Fruit fly (Drosophila melanogaster) whole organism, embryonic: ENCODE measurements around the gene Zasp66.
A peak's percentile ranks its signal among the peaks of the same experiment; 100 is the strongest.

Experiments
- Atf-2 ChIP-seq: fragments of 200-800 bp; sonication (Bioruptor generic); optimal IDR thresholded peaks from 2 replicates; lab custom pipeline; 2016; ENCODE audit warnings: missing biosample characterization, missing genetic modification characterization
- CG10274 ChIP-seq: fragments of 200-800 bp; sonication (Bioruptor generic); optimal IDR thresholded peaks from 3 replicates; lab custom pipeline; 2017; ENCODE audit warnings: missing biosample characterization, mild to moderate bottlenecking, missing genetic modification characterization
- CG10366 ChIP-seq: fragments of 200-800 bp; sonication (Bioruptor generic); IDR thresholded peaks from 2 replicates; pipeline ENCODE4 v1.3.6; 2022; ENCODE audit warnings: missing biosample characterization, missing genetic modification characterization
- CG10565 ChIP-seq: fragments of 200-800 bp; sonication (Bioruptor generic); optimal IDR thresholded peaks from 3 replicates; lab custom pipeline; 2016; ENCODE audit warnings: missing biosample characterization, mild to moderate bottlenecking, missing genetic modification characterization
- CG12744 ChIP-seq: fragments of 200-800 bp; sonication (Bioruptor generic); optimal IDR thresholded peaks from 2 replicates; lab custom pipeline; 2016; ENCODE audit warnings: missing biosample characterization, missing genetic modification characterization
- CG13894 ChIP-seq: fragments of 200-800 bp; sonication (Bioruptor generic); optimal IDR thresholded peaks from 3 replicates; lab custom pipeline; 2018; ENCODE audit warnings: missing biosample characterization, mild to moderate bottlenecking, missing genetic modification characterization, moderate library complexity
- CG1647 ChIP-seq: fragments of 200-800 bp; sonication (Bioruptor generic); optimal IDR thresholded peaks from 3 replicates; lab custom pipeline; 2016; ENCODE audit warnings: missing biosample characterization, missing genetic modification characterization
- CG2712 ChIP-seq: fragments of 200-800 bp; optimal IDR thresholded peaks from 3 replicates; lab custom pipeline; 2019; ENCODE audit warnings: missing biosample characterization, mild to moderate bottlenecking, missing genetic modification characterization, moderate library complexity
- CG30403 ChIP-seq: fragments of 200-800 bp; sonication (Bioruptor generic); optimal IDR thresholded peaks from 3 replicates; lab custom pipeline; 2016; ENCODE audit warnings: missing biosample characterization, missing genetic modification characterization
- CG30431 ChIP-seq: fragments of 200-800 bp; sonication (Bioruptor generic); optimal IDR thresholded peaks from 2 replicates; lab custom pipeline; 2017; ENCODE audit warnings: missing biosample characterization, missing genetic modification characterization
- CG31365 ChIP-seq: fragments of 200-800 bp; sonication (Bioruptor generic); optimal IDR thresholded peaks from 2 replicates; lab custom pipeline; 2018; ENCODE audit warnings: missing biosample characterization, mild to moderate bottlenecking, missing genetic modification characterization
- CG31441 ChIP-seq: fragments of 200-800 bp; sonication (Bioruptor generic); IDR thresholded peaks from 2 replicates; pipeline ENCODE4 v1.3.6; 2022; ENCODE audit warnings: missing biosample characterization, missing genetic modification characterization
- CG32772 ChIP-seq: fragments of 200-800 bp; sonication (Bioruptor generic); IDR thresholded peaks from 2 replicates; pipeline ENCODE4 v1.3.6; 2022; ENCODE audit warnings: missing biosample characterization, missing genetic modification characterization
- CG34422 ChIP-seq: fragments of 200-800 bp; sonication (Bioruptor generic); IDR thresholded peaks from 3 replicates; pipeline ENCODE4 v1.3.6; 2022; ENCODE audit warnings: missing biosample characterization, missing genetic modification characterization
- CG3847 ChIP-seq: fragments of 200-800 bp; sonication (Bioruptor generic); IDR thresholded peaks from 2 replicates; pipeline ENCODE4 v1.3.6; 2022; ENCODE audit warnings: missing biosample characterization, missing genetic modification characterization
- CG43689 ChIP-seq: fragments of 200-800 bp; sonication (Bioruptor generic); IDR thresholded peaks from 2 replicates; pipeline ENCODE4 v1.3.6; 2022; ENCODE audit warnings: missing biosample characterization, missing genetic modification characterization
- CG4730 ChIP-seq: fragments of 200-800 bp; sonication (Bioruptor generic); IDR thresholded peaks from 2 replicates; pipeline ENCODE4 v1.3.6; 2022; ENCODE audit warnings: missing biosample characterization, missing genetic modification characterization
- CG6175 ChIP-seq: fragments of 200-800 bp; sonication (Bioruptor generic); IDR thresholded peaks from 3 replicates; pipeline ENCODE4 v1.3.6; 2022; ENCODE audit warnings: missing biosample characterization, missing genetic modification characterization
- CG7786 ChIP-seq: fragments of 200-800 bp; sonication (Bioruptor generic); optimal IDR thresholded peaks from 2 replicates; lab custom pipeline; 2016; ENCODE audit warnings: missing biosample characterization, missing genetic modification characterization
- CG8388 ChIP-seq: fragments of 200-800 bp; sonication (Bioruptor generic); optimal IDR thresholded peaks from 2 replicates; lab custom pipeline; 2019; ENCODE audit warnings: missing biosample characterization, mild to moderate bottlenecking, missing genetic modification characterization, moderate library complexity
- CG8478 ChIP-seq: fragments of >200 bp; optimal IDR thresholded peaks from 2 replicates; lab custom pipeline; 2018
- CG9727 ChIP-seq: fragments of 200-800 bp; sonication (Bioruptor generic); optimal IDR thresholded peaks from 3 replicates; lab custom pipeline; 2017; ENCODE audit warnings: missing biosample characterization, mild to moderate bottlenecking, missing genetic modification characterization
- Dp ChIP-seq: fragments of 200-800 bp; sonication (Bioruptor generic); optimal IDR thresholded peaks from 2 replicates; lab custom pipeline; 2018; ENCODE audit warnings: missing biosample characterization, mild to moderate bottlenecking, missing genetic modification characterization, moderate library complexity
- Dref ChIP-seq: fragments of 200-800 bp; sonication (Bioruptor generic); IDR thresholded peaks from 2 replicates; pipeline ENCODE4 v1.3.6; 2022; ENCODE audit warnings: missing biosample characterization, missing genetic modification characterization
- E2f2 ChIP-seq: fragments of 200-800 bp; sonication (Bioruptor generic); IDR thresholded peaks from 2 replicates; pipeline ENCODE4 v1.3.6; 2022; ENCODE audit warnings: missing biosample characterization, missing genetic modification characterization
- ERR ChIP-seq: fragments of 200-800 bp; sonication (Bioruptor generic); optimal IDR thresholded peaks from 2 replicates; lab custom pipeline; 2016; ENCODE audit warnings: missing biosample characterization, missing genetic modification characterization
- HmgZ ChIP-seq: fragments of 200-800 bp; sonication (Bioruptor generic); optimal IDR thresholded peaks from 2 replicates; lab custom pipeline; 2018; ENCODE audit warnings: missing biosample characterization, mild to moderate bottlenecking, missing genetic modification characterization
- Lhr ChIP-seq: fragments of 200-800 bp; sonication (Bioruptor generic); optimal IDR thresholded peaks from 3 replicates; lab custom pipeline; 2017; ENCODE audit warnings: mild to moderate bottlenecking, missing biosample characterization, missing genetic modification reagents, missing genetic modification characterization
- Mad ChIP-seq: fragments of 200-800 bp; sonication (Bioruptor generic); optimal IDR thresholded peaks from 2 replicates; lab custom pipeline; 2016; ENCODE audit warnings: missing biosample characterization, missing genetic modification characterization
- NC2β ChIP-seq: fragments of 200-800 bp; sonication (Bioruptor generic); optimal IDR thresholded peaks from 2 replicates; lab custom pipeline; 2016; ENCODE audit warnings: missing biosample characterization, missing genetic modification characterization
- NFAT ChIP-seq: fragments of 200-800 bp; sonication (Bioruptor generic); IDR thresholded peaks from 2 replicates; pipeline ENCODE4 v1.3.6; 2022; ENCODE audit warnings: missing biosample characterization, missing genetic modification characterization
- NfI ChIP-seq: fragments of 200-800 bp; sonication (Bioruptor generic); optimal IDR thresholded peaks from 3 replicates; lab custom pipeline; 2018; ENCODE audit warnings: missing biosample characterization, mild to moderate bottlenecking, missing genetic modification characterization, moderate library complexity
- Pdp1 ChIP-seq, 2 experiments: fragments of 200-800 bp; sonication (Bioruptor generic); optimal IDR thresholded peaks; 3 replicates each; lab custom pipeline; 2016; ENCODE audit warnings: missing biosample characterization in 2 of 2, missing genetic modification characterization in 2 of 2, mild to moderate bottlenecking in 1 of 2, moderate library complexity in 1 of 2
- Sox100B ChIP-seq: fragments of 200-800 bp; sonication (Bioruptor generic); optimal IDR thresholded peaks from 3 replicates; lab custom pipeline; 2018; ENCODE audit warnings: missing biosample characterization, mild to moderate bottlenecking, missing genetic modification characterization
- Sry-δ ChIP-seq: fragments of 200-800 bp; sonication (Bioruptor generic); optimal IDR thresholded peaks from 2 replicates; lab custom pipeline; 2016; ENCODE audit warnings: missing biosample characterization, missing genetic modification characterization
- ase ChIP-seq: fragments of 200-800 bp; sonication (Bioruptor generic); IDR thresholded peaks from 3 replicates; pipeline ENCODE4 v1.3.6; 2022; ENCODE audit warnings: missing biosample characterization, missing genetic modification characterization
- bcd ChIP-seq: fragments of 200-800 bp; sonication (Bioruptor generic); optimal IDR thresholded peaks from 2 replicates; lab custom pipeline; 2017; ENCODE audit warnings: missing biosample characterization, mild to moderate bottlenecking, missing genetic modification characterization
- chm ChIP-seq: fragments of 200-800 bp; sonication (Bioruptor generic); IDR thresholded peaks from 2 replicates; pipeline ENCODE4 v1.3.6; 2022; ENCODE audit warnings: missing biosample characterization, missing genetic modification characterization
- chn ChIP-seq: fragments of 200-800 bp; sonication (Bioruptor generic); optimal IDR thresholded peaks from 2 replicates; lab custom pipeline; 2016; ENCODE audit warnings: missing biosample characterization, missing genetic modification characterization
- dysf ChIP-seq: fragments of 200-800 bp; sonication (Bioruptor generic); IDR thresholded peaks from 3 replicates; pipeline ENCODE4 v1.3.6; 2022; ENCODE audit warnings: missing biosample characterization, missing genetic modification characterization
- eyg ChIP-seq: fragments of 200-800 bp; sonication (Bioruptor generic); optimal IDR thresholded peaks from 3 replicates; lab custom pipeline; 2016; ENCODE audit warnings: missing biosample characterization, missing genetic modification characterization
- inv ChIP-seq: fragments of 200-800 bp; sonication (Bioruptor generic); IDR thresholded peaks from 2 replicates; pipeline ENCODE4 v1.3.6; 2022; ENCODE audit warnings: missing biosample characterization, missing genetic modification characterization; ENCODE audit not compliant: partially characterized antibody
- lov ChIP-seq, 2 experiments: fragments of 200-800 bp in 1 of 2; fragments of >200 bp in 1 of 2; sonication (Bioruptor generic) in 1 of 2; IDR thresholded peaks in 1 of 2; optimal IDR thresholded peaks in 1 of 2; 2 replicates in 1 of 2; 3 replicates in 1 of 2; pipeline versions ENCODE4 v1.3.6 to Lab custom; 2017 to 2022; ENCODE audit warnings: missing biosample characterization in 1 of 2, missing genetic modification characterization in 1 of 2
- nerfin-1 ChIP-seq: fragments of 200-800 bp; sonication (Bioruptor generic); optimal IDR thresholded peaks from 3 replicates; lab custom pipeline; 2019; ENCODE audit warnings: missing biosample characterization, mild to moderate bottlenecking, missing genetic modification characterization, moderate library complexity
- pita ChIP-seq: fragments of 200-800 bp; sonication (Bioruptor generic); optimal IDR thresholded peaks from 2 replicates; lab custom pipeline; 2017; ENCODE audit warnings: missing biosample characterization, mild to moderate bottlenecking, missing genetic modification characterization
- sc ChIP-seq, 3 experiments: fragments of >200 bp in 2 of 3; fragments of 200-800 bp in 1 of 3; sonication (Bioruptor generic) in 1 of 3; optimal IDR thresholded peaks; 2 replicates in 2 of 3; 3 replicates in 1 of 3; lab custom pipeline; 2017; ENCODE audit warnings: mild to moderate bottlenecking in 1 of 3, missing biosample characterization in 1 of 3, missing genetic modification characterization in 1 of 3, missing genetic modification reagents in 1 of 3
- slou ChIP-seq: fragments of 200-800 bp; sonication (Bioruptor generic); optimal IDR thresholded peaks from 3 replicates; lab custom pipeline; 2016; ENCODE audit warnings: missing biosample characterization, missing genetic modification characterization
- slp2 ChIP-seq: fragments of 200-800 bp; sonication (Bioruptor generic); optimal IDR thresholded peaks from 2 replicates; lab custom pipeline; 2016; ENCODE audit warnings: missing biosample characterization, missing genetic modification characterization
- sqz ChIP-seq: fragments of 200-800 bp; sonication (Bioruptor generic); optimal IDR thresholded peaks from 3 replicates; lab custom pipeline; 2018; ENCODE audit warnings: missing biosample characterization, mild to moderate bottlenecking, missing genetic modification characterization
- twi ChIP-seq: fragments of 200-800 bp; optimal IDR thresholded peaks from 2 replicates; lab custom pipeline; 2019; ENCODE audit warnings: missing biosample characterization, mild to moderate bottlenecking, missing genetic modification characterization, moderate library complexity

Gene Zasp66

dm6 chr3L:8682551-8683375 lies 58.6 kb downstream of the Zasp66 start (continued):
- no peak for TF ChIP-seq dysf
- TF ChIP-seq inv (GFP tag; lab: Robert Waterston, UW) = no peak
- TF ChIP-seq HmgZ (tag; lab: Kevin White, UChicago) = peak; percentile 17
- TF ChIP-seq CG8388 = no peak
- no peak for TF ChIP-seq sqz
- no peak for TF ChIP-seq CG12744 (GFP tag; lab: Kevin White, UChicago)
- TF ChIP-seq CG3847 (GFP tag; lab: Robert Waterston, UW) = no peak
- TF ChIP-seq CG7786 (GFP tag; lab: Kevin White, UChicago) = no peak
- TF ChIP-seq CG30403 (GFP tag; lab: Kevin White, UChicago) = no peak
- TF ChIP-seq CG10366 (GFP tag; lab: Robert Waterston, UW) = no peak
- no peak for TF ChIP-seq Mad
- no peak for TF ChIP-seq CG8478 (lab: Kevin White, UChicago)
- no peak for TF ChIP-seq CG31365 (tag; lab: Kevin White, UChicago)
- TF ChIP-seq Dp (GFP tag; lab: Kevin White, UChicago) = no peak
- TF ChIP-seq CG31441 (GFP tag; lab: Robert Waterston, UW) = no peak
- TF ChIP-seq chn (GFP tag; lab: Kevin White, UChicago) = no peak
- no peak for TF ChIP-seq CG10274
- TF ChIP-seq NC2β (GFP tag; lab: Kevin White, UChicago) = no peak
- no peak for TF ChIP-seq sc (optimal IDR thresholded peaks at IDR 0.05; lab: Kevin White, UChicago)
- TF ChIP-seq sc (GFP tag; optimal IDR thresholded peaks at IDR 0.05; lab: Kevin White, UChicago) = no peak
- no peak for TF ChIP-seq E2f2
- no peak for TF ChIP-seq slp2 (GFP tag; lab: Kevin White, UChicago)
- no peak for TF ChIP-seq CG4730
- no peak for TF ChIP-seq Atf-2
- no peak for TF ChIP-seq Dref (GFP tag; lab: Robert Waterston, UW)
- peak; percentile 1 for TF ChIP-seq CG1647
- no peak for TF ChIP-seq CG43689 (GFP tag; lab: Robert Waterston, UW)
- TF ChIP-seq CG32772 (GFP tag; lab: Robert Waterston, UW) = no peak
- TF ChIP-seq NfI (GFP tag; lab: Kevin White, UChicago) = no peak
- peak; percentile 13; the same call in 1 of the 3 replicates for TF ChIP-seq CG6175 (GFP tag; lab: Robert Waterston, UW)
- TF ChIP-seq twi = no peak
- TF ChIP-seq CG13894 (tag; lab: Kevin White, UChicago) = peak; percentile 17
- TF ChIP-seq pita = no peak
- no peak for TF ChIP-seq CG10565 (GFP tag; lab: Kevin White, UChicago)
- TF ChIP-seq lov (optimal IDR thresholded peaks at IDR 0.05; lab: Kevin White, UChicago) = no peak
- TF ChIP-seq lov (GFP tag; IDR thresholded peaks at IDR 0.05; lab: Robert Waterston, UW) = no peak
- no peak for TF ChIP-seq Sry-δ (GFP tag; lab: Kevin White, UChicago)
- peak; percentile 20 for TF ChIP-seq CG2712 (tag; lab: Kevin White, UChicago)
- no peak for TF ChIP-seq chm (GFP tag; lab: Robert Waterston, UW)
- no peak for TF ChIP-seq slou (GFP tag; lab: Kevin White, UChicago)
- no peak for TF ChIP-seq nerfin-1 (tag; lab: Kevin White, UChicago)
- TF ChIP-seq NFAT (GFP tag; lab: Robert Waterston, UW) = peak; percentile 19; the same call in 1 of the 2 replicates
- TF ChIP-seq bcd (GFP tag; lab: Kevin White, UChicago) = no peak
- no peak for TF ChIP-seq eyg (GFP tag; lab: Kevin White, UChicago)
- no peak for TF ChIP-seq CG9727 (GFP tag; lab: Kevin White, UChicago)
- no peak for TF ChIP-seq CG30431 (GFP tag; lab: Kevin White, UChicago)
- no peak for TF ChIP-seq ase (GFP tag; lab: Robert Waterston, UW)
- TF ChIP-seq Sox100B (GFP tag; lab: Kevin White, UChicago) = no peak
- no peak for TF ChIP-seq Pdp1 (GFP tag; optimal IDR thresholded peaks at IDR 0.05; lab: Kevin White, UChicago)
- TF ChIP-seq Lhr (GFP tag; lab: Kevin White, UChicago) = no peak
- TF ChIP-seq CG34422 (GFP tag; lab: Robert Waterston, UW) = no peak
- TF ChIP-seq ERR (GFP tag; lab: Kevin White, UChicago) = no peak
